Fruit fly (Drosophila melanogaster) whole organism, embryonic: ENCODE results near the gene CG14537.

Experiments used
- B-H1 ChIP-seq: fragments of 200-800 bp; sonication (Bioruptor generic); IDR thresholded peaks from 3 replicates; pipeline ENCODE4 v1.3.6; 2022; ENCODE audit warnings: missing biosample characterization, missing genetic modification characterization
- BEAF-32 ChIP-seq: fragments of 200-800 bp; sonication (Bioruptor generic); optimal IDR thresholded peaks from 3 replicates; lab custom pipeline; 2017; ENCODE audit warnings: missing biosample characterization, missing genetic modification characterization, mild to moderate bottlenecking, moderate library complexity, missing genetic modification reagents
- CG10267 ChIP-seq: fragments of 200-800 bp; sonication (Bioruptor generic); optimal IDR thresholded peaks from 2 replicates; lab custom pipeline; 2018; ENCODE audit warnings: missing biosample characterization, mild to moderate bottlenecking, missing genetic modification characterization, moderate library complexity
- CG10654 ChIP-seq: fragments of 200-800 bp; sonication (Bioruptor generic); optimal IDR thresholded peaks from 2 replicates; lab custom pipeline; 2016; ENCODE audit warnings: missing biosample characterization, missing genetic modification characterization
- CG11247 ChIP-seq: fragments of 200-800 bp; sonication (Bioruptor generic); IDR thresholded peaks from 2 replicates; pipeline ENCODE4 v1.3.6; 2022; ENCODE audit warnings: missing biosample characterization, missing genetic modification characterization
- CG12219 ChIP-seq: fragments of 200-800 bp; sonication (Bioruptor generic); optimal IDR thresholded peaks from 3 replicates; lab custom pipeline; 2018; ENCODE audit warnings: missing biosample characterization, mild to moderate bottlenecking, missing genetic modification characterization
- CG1233 ChIP-seq: fragments of 200-800 bp; sonication (Bioruptor generic); optimal IDR thresholded peaks from 4 replicates; lab custom pipeline; 2018; ENCODE audit warnings: missing biosample characterization, mild to moderate bottlenecking, missing genetic modification characterization
- CG14050 ChIP-seq: fragments of 200-800 bp; sonication (Bioruptor generic); IDR thresholded peaks from 3 replicates; pipeline ENCODE4 v1.3.6; 2022; ENCODE audit warnings: missing biosample characterization, missing genetic modification characterization
- CG15479 ChIP-seq: fragments of 200-800 bp; sonication (Bioruptor generic); optimal IDR thresholded peaks from 3 replicates; lab custom pipeline; 2019; ENCODE audit warnings: missing biosample characterization, mild to moderate bottlenecking, missing genetic modification characterization, moderate library complexity
- CG1602 ChIP-seq: fragments of 200-800 bp; sonication (Bioruptor generic); optimal IDR thresholded peaks from 3 replicates; lab custom pipeline; 2016; ENCODE audit warnings: missing biosample characterization, missing genetic modification characterization
- CG1603 ChIP-seq: fragments of 200-800 bp; sonication (Bioruptor generic); optimal IDR thresholded peaks from 2 replicates; lab custom pipeline; 2019; ENCODE audit warnings: missing biosample characterization, mild to moderate bottlenecking, missing genetic modification characterization, moderate library complexity
- CG17359 ChIP-seq: fragments of 200-800 bp; sonication (Bioruptor generic); optimal IDR thresholded peaks from 3 replicates; lab custom pipeline; 2018; ENCODE audit warnings: missing biosample characterization, mild to moderate bottlenecking, missing genetic modification characterization, moderate library complexity
- CG18599 ChIP-seq: fragments of 200-800 bp; sonication (Bioruptor generic); optimal IDR thresholded peaks from 3 replicates; lab custom pipeline; 2017; ENCODE audit warnings: missing biosample characterization, missing genetic modification characterization, mild to moderate bottlenecking, moderate library complexity, missing genetic modification reagents
- CG2875 ChIP-seq: fragments of 200-800 bp; sonication (Bioruptor generic); optimal IDR thresholded peaks from 2 replicates; lab custom pipeline; 2017; ENCODE audit warnings: missing biosample characterization, mild to moderate bottlenecking, missing genetic modification characterization, missing genetic modification reagents
- CG31365 ChIP-seq: fragments of 200-800 bp; sonication (Bioruptor generic); optimal IDR thresholded peaks from 2 replicates; lab custom pipeline; 2018; ENCODE audit warnings: missing biosample characterization, mild to moderate bottlenecking, missing genetic modification characterization
- CG34376 ChIP-seq: fragments of 200-800 bp; sonication (Bioruptor generic); optimal IDR thresholded peaks from 2 replicates; lab custom pipeline; 2018; ENCODE audit warnings: missing biosample characterization, mild to moderate bottlenecking, missing genetic modification characterization
- CG43689 ChIP-seq: fragments of 200-800 bp; sonication (Bioruptor generic); IDR thresholded peaks from 2 replicates; pipeline ENCODE4 v1.3.6; 2022; ENCODE audit warnings: missing biosample characterization, missing genetic modification characterization
- CG6683 ChIP-seq: fragments of 200-800 bp; sonication (Bioruptor generic); optimal IDR thresholded peaks from 2 replicates; lab custom pipeline; 2017; ENCODE audit warnings: missing biosample characterization, mild to moderate bottlenecking, missing genetic modification characterization, missing genetic modification reagents
- CG6765 ChIP-seq: fragments of 200-800 bp; sonication (Bioruptor generic); optimal IDR thresholded peaks from 3 replicates; lab custom pipeline; 2017; ENCODE audit warnings: missing biosample characterization, mild to moderate bottlenecking, missing genetic modification characterization
- CG6854 ChIP-seq: fragments of 200-800 bp; sonication (Bioruptor generic); optimal IDR thresholded peaks from 3 replicates; lab custom pipeline; 2017; ENCODE audit warnings: missing biosample characterization, mild to moderate bottlenecking, missing genetic modification characterization
- CG8388 ChIP-seq: fragments of 200-800 bp; sonication (Bioruptor generic); optimal IDR thresholded peaks from 2 replicates; lab custom pipeline; 2019; ENCODE audit warnings: missing biosample characterization, mild to moderate bottlenecking, missing genetic modification characterization, moderate library complexity
- CG9437 ChIP-seq: fragments of 200-800 bp; sonication (Bioruptor generic); optimal IDR thresholded peaks from 2 replicates; lab custom pipeline; 2018; ENCODE audit warnings: missing biosample characterization, mild to moderate bottlenecking, missing genetic modification characterization
- CG9609 ChIP-seq: fragments of 200-800 bp; sonication (Bioruptor generic); optimal IDR thresholded peaks from 3 replicates; lab custom pipeline; 2016; ENCODE audit warnings: missing biosample characterization, missing genetic modification characterization
- CTCF ChIP-seq: fragments of 200-800 bp; sonication (Bioruptor generic); optimal IDR thresholded peaks from 2 replicates; lab custom pipeline; 2017; ENCODE audit warnings: missing biosample characterization, mild to moderate bottlenecking, missing genetic modification characterization, moderate library complexity
- Deaf1 ChIP-seq: fragments of 200-800 bp; optimal IDR thresholded peaks from 3 replicates; lab custom pipeline; 2019; ENCODE audit warnings: missing biosample characterization, mild to moderate bottlenecking, missing genetic modification characterization, moderate library complexity
- HLH4C ChIP-seq: fragments of 200-800 bp; sonication (Bioruptor generic); IDR thresholded peaks from 3 replicates; pipeline ENCODE4 v1.3.6; 2022; ENCODE audit warnings: missing biosample characterization, missing genetic modification characterization; ENCODE audit not compliant: partially characterized antibody
- MESR4 ChIP-seq: fragments of 200-800 bp; sonication (Bioruptor generic); optimal IDR thresholded peaks from 2 replicates; lab custom pipeline; 2018; ENCODE audit warnings: missing biosample characterization, mild to moderate bottlenecking, missing genetic modification characterization, moderate library complexity
- Med ChIP-seq: fragments of 200-800 bp; sonication (Bioruptor generic); peaks from one replicate; lab custom pipeline; 2016; ENCODE audit warnings: missing biosample characterization, missing genetic modification characterization, mild to moderate bottlenecking, inconsistent platforms, moderate library complexity
- NC2α ChIP-seq: fragments of 200-800 bp; sonication (Bioruptor generic); optimal IDR thresholded peaks from 2 replicates; lab custom pipeline; 2016; ENCODE audit warnings: missing biosample characterization, missing genetic modification characterization
- Xrp1 ChIP-seq: fragments of 200-800 bp; sonication (Bioruptor generic); IDR thresholded peaks from 2 replicates; pipeline ENCODE4 v1.3.6; 2022; ENCODE audit warnings: missing biosample characterization, missing genetic modification characterization
- ab ChIP-seq: fragments of 200-800 bp; sonication (Bioruptor generic); optimal IDR thresholded peaks from 2 replicates; lab custom pipeline; 2016; ENCODE audit warnings: missing biosample characterization, missing genetic modification characterization
- ci ChIP-seq: fragments of 200-800 bp; sonication (Bioruptor generic); IDR thresholded peaks from 3 replicates; pipeline ENCODE4 v1.3.6; 2022; ENCODE audit warnings: missing biosample characterization, missing genetic modification characterization
- disco-r ChIP-seq: fragments of 200-800 bp; sonication (Bioruptor generic); optimal IDR thresholded peaks from 2 replicates; lab custom pipeline; 2016; ENCODE audit warnings: missing biosample characterization, missing genetic modification characterization
- dysf ChIP-seq: fragments of 200-800 bp; sonication (Bioruptor generic); IDR thresholded peaks from 3 replicates; pipeline ENCODE4 v1.3.6; 2022; ENCODE audit warnings: missing biosample characterization, missing genetic modification characterization
- eve ChIP-seq, 2 experiments: fragments of >200 bp; optimal IDR thresholded peaks; 2 replicates each; lab custom pipeline; 2017; ENCODE audit warnings: missing biosample characterization in 2 of 2, missing genetic modification characterization in 2 of 2
- exex ChIP-seq: fragments of 200-800 bp; sonication (Bioruptor generic); optimal IDR thresholded peaks from 4 replicates; lab custom pipeline; 2018; ENCODE audit warnings: missing biosample characterization, mild to moderate bottlenecking, missing genetic modification characterization, moderate library complexity
- jumu ChIP-seq: fragments of 200-800 bp; sonication (Bioruptor generic); optimal IDR thresholded peaks from 3 replicates; lab custom pipeline; 2016; ENCODE audit warnings: missing biosample characterization, missing genetic modification characterization
- lab ChIP-seq: fragments of 200-800 bp; sonication (Bioruptor generic); optimal IDR thresholded peaks from 3 replicates; lab custom pipeline; 2017; ENCODE audit warnings: missing biosample characterization, missing genetic modification characterization, mild to moderate bottlenecking, moderate library complexity, missing genetic modification reagents
- oc ChIP-seq: fragments of 200-800 bp; sonication (Bioruptor generic); optimal IDR thresholded peaks from 2 replicates; lab custom pipeline; 2018; ENCODE audit warnings: missing biosample characterization, mild to moderate bottlenecking, missing genetic modification characterization, moderate library complexity
- peb ChIP-seq: fragments of 200-800 bp; sonication (Bioruptor generic); IDR thresholded peaks from 2 replicates; pipeline ENCODE4 v1.3.6; 2022; ENCODE audit warnings: missing biosample characterization, missing genetic modification characterization
- pros ChIP-seq: fragments of 200-800 bp; sonication (Bioruptor generic); optimal IDR thresholded peaks from 3 replicates; lab custom pipeline; 2019; ENCODE audit warnings: missing biosample characterization, mild to moderate bottlenecking, missing genetic modification characterization, moderate library complexity
- ro ChIP-seq: fragments of 200-800 bp; sonication (Bioruptor generic); IDR thresholded peaks from 2 replicates; pipeline ENCODE4 v1.3.6; 2022; ENCODE audit warnings: missing biosample characterization, missing genetic modification characterization
- schlank ChIP-seq: fragments of 200-800 bp; sonication (Bioruptor generic); optimal IDR thresholded peaks from 2 replicates; lab custom pipeline; 2018; ENCODE audit warnings: missing biosample characterization, mild to moderate bottlenecking, missing genetic modification characterization
- scrt ChIP-seq: fragments of 200-800 bp; sonication (Bioruptor generic); optimal IDR thresholded peaks from 2 replicates; lab custom pipeline; 2018; ENCODE audit warnings: missing biosample characterization, mild to moderate bottlenecking, missing genetic modification characterization, moderate library complexity
- sd ChIP-seq: fragments of 200-800 bp; sonication (Bioruptor generic); optimal IDR thresholded peaks from 3 replicates; lab custom pipeline; 2018; ENCODE audit warnings: missing biosample characterization, mild to moderate bottlenecking, missing genetic modification characterization, moderate library complexity
- shn ChIP-seq: fragments of 200-800 bp; sonication (Bioruptor generic); optimal IDR thresholded peaks from 3 replicates; lab custom pipeline; 2016; ENCODE audit warnings: missing biosample characterization, missing genetic modification characterization
- stc ChIP-seq: fragments of 200-800 bp; sonication (Bioruptor generic); IDR thresholded peaks from 2 replicates; pipeline ENCODE4 v1.3.6; 2022; ENCODE audit warnings: missing biosample characterization, missing genetic modification characterization
- sug ChIP-seq: fragments of 200-800 bp; optimal IDR thresholded peaks from 2 replicates; lab custom pipeline; 2019; ENCODE audit warnings: missing biosample characterization, mild to moderate bottlenecking, missing genetic modification characterization, moderate library complexity
- tgo ChIP-seq: fragments of 200-800 bp; sonication (Bioruptor generic); IDR thresholded peaks from 3 replicates; pipeline ENCODE4 v1.3.6; 2022; ENCODE audit warnings: missing biosample characterization, missing genetic modification characterization
- zen2 ChIP-seq: fragments of 200-800 bp; sonication (Bioruptor generic); IDR thresholded peaks from 3 replicates; pipeline ENCODE4 v1.3.6; 2022; ENCODE audit warnings: missing biosample characterization, missing genetic modification characterization; ENCODE audit not compliant: partially characterized antibody

The CG14537 gene

DNA sequence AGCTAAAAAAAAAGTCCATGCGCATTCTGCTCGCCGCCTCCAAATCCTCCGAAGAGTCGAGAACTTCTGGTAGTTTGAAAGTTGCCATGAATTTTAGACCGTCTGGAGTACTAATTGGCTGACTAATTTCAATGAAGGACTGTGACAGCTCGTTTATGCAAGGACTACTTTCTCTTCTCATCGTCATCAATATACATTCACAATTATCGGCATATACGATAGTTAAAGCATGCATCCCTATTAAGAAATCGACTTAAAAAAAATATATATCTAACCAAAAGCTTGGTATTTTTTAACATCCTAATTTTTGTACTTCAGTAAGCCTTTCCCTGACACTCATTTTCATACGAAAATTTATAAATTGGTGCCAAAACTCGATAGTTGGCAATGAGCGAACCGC, at the start of gene CG14537:
TSS of gene CG14537 (plus strand) at position 301 of the 400 bp plus-strand sequence.
- TF ChIP-seq CG8388 (no peak), Xrp1 (GFP tag; lab: Robert Waterston, UW) (no peak), zen2 (GFP tag; lab: Robert Waterston, UW) (no peak), jumu (no peak), CG6683 (GFP tag; lab: Kevin White, UChicago) (no peak), ro (no peak), stc (GFP tag; lab: Robert Waterston, UW) (no peak), BEAF-32 (no peak), CG2875 (GFP tag; lab: Kevin White, UChicago) (no peak), CG14050 (no peak), CG12219 (GFP tag; lab: Kevin White, UChicago) (no peak), MESR4 (GFP tag; lab: Kevin White, UChicago) (no peak), CTCF (GFP tag; lab: Kevin White, UChicago) (no peak), B-H1 (GFP tag; lab: Robert Waterston, UW) (no peak), tgo (GFP tag; lab: Robert Waterston, UW) (no peak), CG10267 (tag; lab: Kevin White, UChicago) (no peak), ci (GFP tag; lab: Robert Waterston, UW) (no peak), CG1233 (no peak), CG11247 (GFP tag; lab: Robert Waterston, UW) (no peak)

dm6 chr2L:7791356-7791738, 48.9 kb upstream of the CG14537 start:
- TF ChIP-seq schlank (no peak), CG1603 (no peak), scrt (GFP tag; lab: Kevin White, UChicago) (no peak), CG10267 (tag; lab: Kevin White, UChicago) (no peak), disco-r (GFP tag; lab: Kevin White, UChicago) (no peak), oc (no peak), shn (GFP tag; lab: Kevin White, UChicago) (no peak), NC2α (GFP tag; lab: Kevin White, UChicago) (no peak), HLH4C (GFP tag; lab: Robert Waterston, UW) (no peak), peb (GFP tag; lab: Robert Waterston, UW) (no peak), sug (no peak), Deaf1 (tag; lab: Kevin White, UChicago) (no peak), CG6854 (GFP tag; lab: Kevin White, UChicago) (no peak), CG10654 (GFP tag; lab: Kevin White, UChicago) (no peak), pros (GFP tag; lab: Kevin White, UChicago) (no peak), CG15479 (no peak), lab (GFP tag; lab: Kevin White, UChicago) (peak; percentile 20), eve (GFP tag; optimal IDR thresholded peaks at IDR 0.05; lab: Kevin White, UChicago) (no peak), CG9437 (GFP tag; lab: Kevin White, UChicago) (peak; percentile 43), sd (tag; lab: Kevin White, UChicago) (no peak), dysf (GFP tag; lab: Robert Waterston, UW) (no peak), CG43689 (GFP tag; lab: Robert Waterston, UW) (no peak), CG34376 (GFP tag; lab: Kevin White, UChicago) (no peak), ab (GFP tag; lab: Kevin White, UChicago) (no peak), CG9609 (GFP tag; lab: Kevin White, UChicago) (no peak), CG31365 (tag; lab: Kevin White, UChicago) (no peak), CG18599 (peak; percentile 5), CG17359 (tag; lab: Kevin White, UChicago) (no peak), exex (tag; lab: Kevin White, UChicago) (peak; percentile 54), Med (GFP tag; lab: Kevin White, UChicago) (no peak), CG6765 (GFP tag; lab: Kevin White, UChicago) (no peak), CG1602 (GFP tag; lab: Kevin White, UChicago) (no peak)
